Fruit fly (Drosophila melanogaster): ENCODE measurements around the gene CG1523.

CG1523 gene

dm6 chr3R:28830746-28831145 is 11.3 kb upstream of the CG1523 start (continued):
- TF ChIP-seq bsh (GFP tag; optimal IDR thresholded peaks at IDR 0.05), result peak in 1 of 2 experiments; percentile 3

- no peak for TF ChIP-seq CG14667 (GFP tag; IDR thresholded peaks at IDR 0.05)
- TF ChIP-seq ci (GFP tag; IDR thresholded peaks at IDR 0.05), result peak; percentile 50; the same call in 2 of the 3 replicates
- no peak for TF ChIP-seq CG18764 (GFP tag; optimal IDR thresholded peaks at IDR 0.05)
- TF ChIP-seq stc (GFP tag; IDR thresholded peaks at IDR 0.05), result peak; percentile 12; the same call in 1 of the 2 replicates
- no peak for TF ChIP-seq CG11093 (GFP tag; IDR thresholded peaks at IDR 0.05)
- TF ChIP-seq CG15696 (tag; optimal IDR thresholded peaks at IDR 0.05), result no peak
- TF ChIP-seq exex (tag; optimal IDR thresholded peaks at IDR 0.05), result peak; percentile 82
- TF ChIP-seq cg (GFP tag; optimal IDR thresholded peaks at IDR 0.05), result peak; percentile 12
- peak; percentile 17 for TF ChIP-seq Nf-YC (tag; optimal IDR thresholded peaks at IDR 0.05)
- peak; percentile 32 for TF ChIP-seq HmgZ (tag; optimal IDR thresholded peaks at IDR 0.05)
- TF ChIP-seq GATAe (GFP tag; conservative IDR thresholded peaks at IDR 0.05), result peak; percentile 90
- 0 out of 4 replicates have a peak, but pooled peaks have one; percentile 64 for TF ChIP-seq chinmo (GFP tag; IDR thresholded peaks at IDR 0.05; ENCODE audit: partially characterized antibody)
- TF ChIP-seq CG34376 (GFP tag; optimal IDR thresholded peaks at IDR 0.05), result peak; percentile 4
- peak; percentile 27 for TF ChIP-seq ftz-f1 (GFP tag; optimal IDR thresholded peaks at IDR 0.05)
- TF ChIP-seq B-H2 (GFP tag; optimal IDR thresholded peaks at IDR 0.05), result peak; percentile 16
- peak; percentile 12 for TF ChIP-seq CG6813 (GFP tag; optimal IDR thresholded peaks at IDR 0.05)
- peak; percentile 73 for TF ChIP-seq sug (tag; optimal IDR thresholded peaks at IDR 0.05)
- TF ChIP-seq Med (GFP tag), result peak; percentile 70
- TF ChIP-seq al (GFP tag; IDR thresholded peaks at IDR 0.05), result no peak
- TF ChIP-seq sens (GFP tag), result peak; percentile 8
- TF ChIP-seq Doc3 (GFP tag; IDR thresholded peaks at IDR 0.05; ENCODE audit: partially characterized antibody), result 0 out of 3 replicates have a peak, but pooled peaks have one; percentile 15
- peak; percentile 6 for TF ChIP-seq mirr (GFP tag; optimal IDR thresholded peaks at IDR 0.05)
- TF ChIP-seq sd (tag; optimal IDR thresholded peaks at IDR 0.05), result peak; percentile 88
Measured at dm6 chr3R:28829328-28829916, 10.0 kb upstream of the CG1523 start.

dm6 chr3R:28827222-28827621 is 7.8 kb upstream of the CG1523 start:
- TF ChIP-seq Pdp1 (GFP tag; optimal IDR thresholded peaks at IDR 0.05) (peak in 1 of 2 experiments; percentile 15), Blimp-1 (GFP tag; optimal IDR thresholded peaks at IDR 0.05) (peak; percentile 81), CG13287 (GFP tag; IDR thresholded peaks at IDR 0.05; ENCODE audit: partially characterized antibody) (no peak), MTF-1 (GFP tag; optimal IDR thresholded peaks at IDR 0.05; ENCODE audit: borderline replicate concordance) (no peak), sd (tag; optimal IDR thresholded peaks at IDR 0.05) (no peak), vvl (GFP tag; IDR thresholded peaks at IDR 0.05) (peak; percentile 69; the same call in 1 of the 2 replicates), danr (GFP tag; IDR thresholded peaks at IDR 0.05) (no peak)

dm6 chr3R:28811677-28812465 is 7.6 kb downstream of the CG1523 start, which contains the start of gene Prp39:
Prp39 (plus strand) TSS chr3R:28812102.
- no peak for TF ChIP-seq Hr39 (optimal IDR thresholded peaks at IDR 0.05)
- TF ChIP-seq CoRest (tag; optimal IDR thresholded peaks at IDR 0.05), result peak; percentile 32
- peak; percentile 17 for TF ChIP-seq CG2120 (GFP tag; optimal IDR thresholded peaks at IDR 0.05)
- peak; percentile 5 for TF ChIP-seq CG10979 (tag; optimal IDR thresholded peaks at IDR 0.05)
- no peak for TF ChIP-seq otp (GFP tag; IDR thresholded peaks at IDR 0.05)
- TF ChIP-seq CG30403 (GFP tag; optimal IDR thresholded peaks at IDR 0.05), result peak; percentile 23
- peak; percentile 79 for TF ChIP-seq MESR4 (GFP tag; optimal IDR thresholded peaks at IDR 0.05)
- no peak for TF ChIP-seq CG15011 (GFP tag; optimal IDR thresholded peaks at IDR 0.05)
- TF ChIP-seq CG10654 (GFP tag; optimal IDR thresholded peaks at IDR 0.05), result no peak
- TF ChIP-seq CG17912 (GFP tag; optimal IDR thresholded peaks at IDR 0.05), result no peak
- TF ChIP-seq fru (optimal IDR thresholded peaks at IDR 0.05), result no peak
- TF ChIP-seq CG16813 (GFP tag; IDR thresholded peaks at IDR 0.05; ENCODE audit: partially characterized antibody), result peak; percentile 73
- no peak for TF ChIP-seq GATAe (GFP tag; conservative IDR thresholded peaks at IDR 0.05)
- no peak for TF ChIP-seq CG8765 (GFP tag; IDR thresholded peaks at IDR 0.05)
- TF ChIP-seq z (GFP tag; IDR thresholded peaks at IDR 0.05), result no peak
- no peak for TF ChIP-seq CG8924 (tag; optimal IDR thresholded peaks at IDR 0.05)
